Fruit fly (Drosophila melanogaster) whole organism, embryonic: ENCODE data around the gene Dmtn.

Experiments used
- Antp ChIP-seq: fragments of 200-800 bp; sonication (Bioruptor generic); optimal IDR thresholded peaks from 3 replicates; lab custom pipeline; 2016; ENCODE audit warnings: missing biosample characterization, missing genetic modification characterization
- Asciz ChIP-seq: fragments of 200-800 bp; sonication (Bioruptor generic); optimal IDR thresholded peaks from 2 replicates; lab custom pipeline; 2017; ENCODE audit warnings: missing biosample characterization, mild to moderate bottlenecking, missing genetic modification characterization, missing genetic modification reagents
- Blimp-1 ChIP-seq: fragments of 200-800 bp; sonication (Bioruptor generic); optimal IDR thresholded peaks from 3 replicates; lab custom pipeline; 2018; ENCODE audit warnings: missing biosample characterization, missing genetic modification characterization, mild to moderate bottlenecking, moderate library complexity, missing genetic modification reagents
- CG11696 ChIP-seq: fragments of 200-800 bp; sonication (Bioruptor generic); IDR thresholded peaks from 2 replicates; pipeline ENCODE4 v1.3.6; 2022; ENCODE audit warnings: missing biosample characterization, missing genetic modification characterization
- CG1233 ChIP-seq: fragments of 200-800 bp; sonication (Bioruptor generic); optimal IDR thresholded peaks from 4 replicates; lab custom pipeline; 2018; ENCODE audit warnings: missing biosample characterization, mild to moderate bottlenecking, missing genetic modification characterization
- CG12391 ChIP-seq: fragments of 200-800 bp; sonication (Bioruptor generic); optimal IDR thresholded peaks from 3 replicates; lab custom pipeline; 2018; ENCODE audit warnings: missing biosample characterization, mild to moderate bottlenecking, missing genetic modification characterization, moderate library complexity
- CG13296 ChIP-seq: fragments of 200-800 bp; sonication (Bioruptor generic); optimal IDR thresholded peaks from 3 replicates; lab custom pipeline; 2018; ENCODE audit warnings: missing biosample characterization, mild to moderate bottlenecking, missing genetic modification characterization
- CG16863 ChIP-seq: fragments of 200-800 bp; sonication (Bioruptor generic); optimal IDR thresholded peaks from 3 replicates; lab custom pipeline; 2016; ENCODE audit warnings: missing biosample characterization, missing genetic modification characterization
- CG17829 ChIP-seq: fragments of 200-800 bp; optimal IDR thresholded peaks from 2 replicates; lab custom pipeline; 2019; ENCODE audit warnings: missing biosample characterization, mild to moderate bottlenecking, missing genetic modification characterization, moderate library complexity
- CG18619 ChIP-seq: fragments of 200-800 bp; sonication (Bioruptor generic); optimal IDR thresholded peaks from 3 replicates; lab custom pipeline; 2017; ENCODE audit warnings: missing biosample characterization, mild to moderate bottlenecking, missing genetic modification characterization
- CG2199 ChIP-seq: fragments of 200-800 bp; sonication (Bioruptor generic); IDR thresholded peaks from 3 replicates; pipeline ENCODE4 v1.3.6; 2022; ENCODE audit warnings: missing biosample characterization, missing genetic modification characterization
- CG2678 ChIP-seq: fragments of 200-800 bp; sonication (Bioruptor generic); optimal IDR thresholded peaks from 3 replicates; lab custom pipeline; 2019; ENCODE audit warnings: missing biosample characterization, mild to moderate bottlenecking, missing genetic modification characterization, moderate library complexity
- CG3065 ChIP-seq: fragments of 200-800 bp; sonication (Bioruptor generic); optimal IDR thresholded peaks from 2 replicates; lab custom pipeline; 2016; ENCODE audit warnings: missing biosample characterization, missing genetic modification characterization
- CG5180 ChIP-seq: fragments of 200-800 bp; sonication (Bioruptor generic); optimal IDR thresholded peaks from 3 replicates; lab custom pipeline; 2017; ENCODE audit warnings: missing biosample characterization, missing genetic modification characterization, mild to moderate bottlenecking, moderate library complexity, missing genetic modification reagents
- CG7271 ChIP-seq: fragments of 200-800 bp; sonication (Bioruptor generic); optimal IDR thresholded peaks from 2 replicates; lab custom pipeline; 2018; ENCODE audit warnings: missing biosample characterization, mild to moderate bottlenecking, missing genetic modification characterization, moderate library complexity
- CG7745 ChIP-seq: fragments of 200-800 bp; sonication (Bioruptor generic); optimal IDR thresholded peaks from 2 replicates; lab custom pipeline; 2018; ENCODE audit warnings: missing biosample characterization, mild to moderate bottlenecking, missing genetic modification characterization, moderate library complexity
- CG8281 ChIP-seq: fragments of 200-800 bp; sonication (Bioruptor generic); optimal IDR thresholded peaks from 2 replicates; lab custom pipeline; 2018; ENCODE audit warnings: missing biosample characterization, mild to moderate bottlenecking, missing genetic modification characterization, moderate library complexity
- CG8359 ChIP-seq: fragments of 200-800 bp; sonication (Bioruptor generic); optimal IDR thresholded peaks from 2 replicates; lab custom pipeline; 2017; ENCODE audit warnings: missing biosample characterization, mild to moderate bottlenecking, missing genetic modification characterization, borderline replicate concordance
- CG9727 ChIP-seq: fragments of 200-800 bp; sonication (Bioruptor generic); optimal IDR thresholded peaks from 3 replicates; lab custom pipeline; 2017; ENCODE audit warnings: missing biosample characterization, mild to moderate bottlenecking, missing genetic modification characterization
- Chrac-16 ChIP-seq: fragments of 200-800 bp; sonication (Bioruptor generic); optimal IDR thresholded peaks from 3 replicates; lab custom pipeline; 2016; ENCODE audit warnings: missing biosample characterization, missing genetic modification characterization
- D19A ChIP-seq: fragments of 200-800 bp; optimal IDR thresholded peaks from 3 replicates; lab custom pipeline; 2019; ENCODE audit warnings: missing biosample characterization, mild to moderate bottlenecking, missing genetic modification characterization, moderate library complexity
- Doc3 ChIP-seq: fragments of 200-800 bp; sonication (Bioruptor generic); IDR thresholded peaks from 3 replicates; pipeline ENCODE4 v1.3.6; 2022; ENCODE audit warnings: missing biosample characterization, missing genetic modification characterization; ENCODE audit not compliant: partially characterized antibody
- Drgx ChIP-seq: fragments of 200-800 bp; sonication (Bioruptor generic); IDR thresholded peaks from 2 replicates; pipeline ENCODE4 v1.3.6; 2022; ENCODE audit warnings: missing biosample characterization, missing genetic modification characterization
- Eip74EF ChIP-seq, 2 experiments: fragments of 200-800 bp in 1 of 2; fragments of >200 bp in 1 of 2; sonication (Bioruptor generic) in 1 of 2; optimal IDR thresholded peaks; 2 replicates each; lab custom pipeline; 2017 to 2019; ENCODE audit warnings: missing biosample characterization in 2 of 2, missing genetic modification characterization in 2 of 2, mild to moderate bottlenecking in 1 of 2, moderate library complexity in 1 of 2
- Meics ChIP-seq: fragments of 200-800 bp; sonication (Bioruptor generic); optimal IDR thresholded peaks from 2 replicates; lab custom pipeline; 2017; ENCODE audit warnings: missing biosample characterization, mild to moderate bottlenecking, missing genetic modification characterization
- NFAT ChIP-seq: fragments of 200-800 bp; sonication (Bioruptor generic); IDR thresholded peaks from 2 replicates; pipeline ENCODE4 v1.3.6; 2022; ENCODE audit warnings: missing biosample characterization, missing genetic modification characterization
- PHDP ChIP-seq: fragments of 200-800 bp; sonication (Bioruptor generic); optimal IDR thresholded peaks from 3 replicates; lab custom pipeline; 2018; ENCODE audit warnings: missing biosample characterization, mild to moderate bottlenecking, missing genetic modification characterization, moderate library complexity
- Sox100B ChIP-seq: fragments of 200-800 bp; sonication (Bioruptor generic); optimal IDR thresholded peaks from 3 replicates; lab custom pipeline; 2018; ENCODE audit warnings: missing biosample characterization, mild to moderate bottlenecking, missing genetic modification characterization
- Sox102F ChIP-seq: fragments of 200-800 bp; sonication (Bioruptor generic); optimal IDR thresholded peaks from 2 replicates; lab custom pipeline; 2018; ENCODE audit warnings: missing biosample characterization, mild to moderate bottlenecking, missing genetic modification characterization, moderate library complexity
- Xrp1 ChIP-seq: fragments of 200-800 bp; sonication (Bioruptor generic); IDR thresholded peaks from 2 replicates; pipeline ENCODE4 v1.3.6; 2022; ENCODE audit warnings: missing biosample characterization, missing genetic modification characterization
- ato ChIP-seq: fragments of 200-800 bp; sonication (Bioruptor generic); IDR thresholded peaks from 2 replicates; pipeline ENCODE4 v1.3.6; 2022; ENCODE audit warnings: missing biosample characterization, missing genetic modification characterization; ENCODE audit not compliant: partially characterized antibody
- bsh ChIP-seq, 2 experiments: fragments of 200-800 bp; sonication (Bioruptor generic); optimal IDR thresholded peaks; 2 replicates each; lab custom pipeline; 2017 to 2018; ENCODE audit warnings: mild to moderate bottlenecking in 2 of 2, missing biosample characterization in 2 of 2, missing genetic modification characterization in 2 of 2, moderate library complexity in 1 of 2
- ci ChIP-seq: fragments of 200-800 bp; sonication (Bioruptor generic); IDR thresholded peaks from 3 replicates; pipeline ENCODE4 v1.3.6; 2022; ENCODE audit warnings: missing biosample characterization, missing genetic modification characterization
- cwo ChIP-seq: fragments of 200-800 bp; sonication (Bioruptor generic); optimal IDR thresholded peaks from 3 replicates; lab custom pipeline; 2017; ENCODE audit warnings: missing biosample characterization, missing genetic modification characterization, mild to moderate bottlenecking, moderate library complexity, missing genetic modification reagents
- dmrt99B ChIP-seq: fragments of 200-800 bp; sonication (Bioruptor generic); optimal IDR thresholded peaks from 2 replicates; lab custom pipeline; 2018; ENCODE audit warnings: missing biosample characterization, mild to moderate bottlenecking, missing genetic modification characterization, moderate library complexity
- dysf ChIP-seq: fragments of 200-800 bp; sonication (Bioruptor generic); IDR thresholded peaks from 3 replicates; pipeline ENCODE4 v1.3.6; 2022; ENCODE audit warnings: missing biosample characterization, missing genetic modification characterization
- maf-S ChIP-seq: fragments of 200-800 bp; sonication (Bioruptor generic); optimal IDR thresholded peaks from 2 replicates; lab custom pipeline; 2016; ENCODE audit warnings: missing biosample characterization, missing genetic modification characterization
- nerfin-1 ChIP-seq: fragments of 200-800 bp; sonication (Bioruptor generic); optimal IDR thresholded peaks from 3 replicates; lab custom pipeline; 2019; ENCODE audit warnings: missing biosample characterization, mild to moderate bottlenecking, missing genetic modification characterization, moderate library complexity
- pb ChIP-seq: fragments of 200-800 bp; sonication (Bioruptor generic); optimal IDR thresholded peaks from 3 replicates; lab custom pipeline; 2016; ENCODE audit warnings: missing biosample characterization, missing genetic modification characterization
- phol ChIP-seq: fragments of 200-800 bp; sonication (Bioruptor generic); optimal IDR thresholded peaks from 3 replicates; lab custom pipeline; 2018; ENCODE audit warnings: missing biosample characterization, mild to moderate bottlenecking, missing genetic modification characterization, moderate library complexity
- pzg ChIP-seq: fragments of 200-800 bp; sonication (Bioruptor generic); optimal IDR thresholded peaks from 3 replicates; lab custom pipeline; 2018; ENCODE audit warnings: missing biosample characterization, mild to moderate bottlenecking, missing genetic modification characterization, moderate library complexity
- run ChIP-seq: fragments of 200-800 bp; sonication (Bioruptor generic); optimal IDR thresholded peaks from 3 replicates; lab custom pipeline; 2018; ENCODE audit warnings: missing biosample characterization, mild to moderate bottlenecking, missing genetic modification characterization
- sd ChIP-seq: fragments of 200-800 bp; sonication (Bioruptor generic); optimal IDR thresholded peaks from 3 replicates; lab custom pipeline; 2018; ENCODE audit warnings: missing biosample characterization, mild to moderate bottlenecking, missing genetic modification characterization, moderate library complexity
- slp2 ChIP-seq: fragments of 200-800 bp; sonication (Bioruptor generic); optimal IDR thresholded peaks from 2 replicates; lab custom pipeline; 2016; ENCODE audit warnings: missing biosample characterization, missing genetic modification characterization
- unpg ChIP-seq: fragments of 200-800 bp; sonication (Bioruptor generic); optimal IDR thresholded peaks from 3 replicates; lab custom pipeline; 2018; ENCODE audit warnings: missing biosample characterization, mild to moderate bottlenecking, missing genetic modification characterization, moderate library complexity
- wdn ChIP-seq: fragments of 200-800 bp; sonication (Bioruptor generic); IDR thresholded peaks from 2 replicates; pipeline ENCODE4 v1.3.6; 2022; ENCODE audit warnings: missing biosample characterization, missing genetic modification characterization
- wor ChIP-seq: fragments of 200-800 bp; sonication (Bioruptor generic); IDR thresholded peaks from 2 replicates; pipeline ENCODE4 v1.3.6; 2022; ENCODE audit warnings: missing biosample characterization, missing genetic modification characterization
- zfh1 ChIP-seq: fragments of 200-800 bp; sonication (Bioruptor generic); IDR thresholded peaks from 3 replicates; pipeline ENCODE4 v1.3.6; 2022; ENCODE audit warnings: missing biosample characterization, missing genetic modification characterization

Dmtn gene

DNA sequence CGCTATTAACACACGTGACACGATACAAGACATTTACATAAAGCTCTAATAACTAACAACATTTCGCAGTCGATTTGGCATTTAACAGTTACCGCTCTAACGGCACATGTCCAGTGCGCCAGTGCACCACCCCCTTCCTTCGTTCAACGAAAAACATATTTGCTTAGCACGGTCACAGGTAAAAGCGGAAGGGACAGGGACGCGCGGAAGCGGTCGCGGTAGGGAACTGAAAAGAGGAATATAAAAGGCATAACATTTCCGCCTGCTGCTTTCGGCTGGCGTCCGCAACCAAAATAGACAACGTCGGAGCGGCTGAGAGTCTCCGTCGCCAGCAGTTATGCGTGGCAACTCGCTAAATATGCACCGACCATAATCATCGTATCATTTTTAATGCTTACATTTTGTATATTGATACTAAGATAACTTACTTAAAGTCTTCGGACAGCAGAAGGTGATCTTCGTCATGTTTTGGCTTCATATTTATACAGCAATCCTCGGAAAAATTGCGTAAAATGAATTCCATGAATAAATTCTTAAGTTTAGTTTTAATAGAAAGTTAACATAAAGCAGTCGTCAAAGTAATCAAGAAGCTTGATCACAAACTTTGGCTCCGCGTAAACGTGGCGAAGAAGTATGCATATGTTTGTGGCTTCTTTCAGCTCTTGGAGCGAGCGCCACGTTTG, 53.9 kb downstream of the Dmtn start (continued):
- peak; percentile 33 for TF ChIP-seq D19A
- TF ChIP-seq pb = no peak
- TF ChIP-seq Sox102F (GFP tag; lab: Kevin White, UChicago) = peak; percentile 41
- peak; percentile 5 for TF ChIP-seq CG5180 (GFP tag; lab: Kevin White, UChicago)
- TF ChIP-seq ato (GFP tag; lab: Robert Waterston, UW) = no peak
- TF ChIP-seq cwo (GFP tag; lab: Kevin White, UChicago) = peak; percentile 49
- TF ChIP-seq Antp (GFP tag; lab: Kevin White, UChicago) = no peak
- TF ChIP-seq NFAT = no peak
- peak; percentile 13 for TF ChIP-seq sd (tag; lab: Kevin White, UChicago)
- no peak for TF ChIP-seq CG18619 (GFP tag; lab: Kevin White, UChicago)
- peak; percentile 36 for TF ChIP-seq CG17829 (tag; lab: Kevin White, UChicago)
- TF ChIP-seq wor (GFP tag; lab: Robert Waterston, UW) = no peak
- TF ChIP-seq maf-S (GFP tag; lab: Kevin White, UChicago) = no peak
- peak; percentile 12; the same call in 1 of the 3 replicates for TF ChIP-seq ci
- peak; percentile 20 for TF ChIP-seq nerfin-1 (tag; lab: Kevin White, UChicago)
- TF ChIP-seq Doc3 (GFP tag; lab: Robert Waterston, UW) = no peak
- TF ChIP-seq CG2678 (tag; lab: Kevin White, UChicago) = peak; percentile 44
- TF ChIP-seq dmrt99B (tag; lab: Kevin White, UChicago) = peak; percentile 60
- TF ChIP-seq phol = peak; percentile 45
- TF ChIP-seq CG11696 (GFP tag; lab: Robert Waterston, UW) = no peak
- TF ChIP-seq bsh (GFP tag; optimal IDR thresholded peaks at IDR 0.05; lab: Kevin White, UChicago) = peak; percentile 36 to 48
- no peak for TF ChIP-seq Chrac-16 (GFP tag; lab: Kevin White, UChicago)
- TF ChIP-seq Drgx (GFP tag; lab: Robert Waterston, UW) = peak; percentile 55; the same call in 1 of the 2 replicates
- peak; percentile 13 for TF ChIP-seq slp2 (GFP tag; lab: Kevin White, UChicago)
- TF ChIP-seq Blimp-1 (GFP tag; lab: Kevin White, UChicago) = peak; percentile 46
- TF ChIP-seq run = peak; percentile 24
- TF ChIP-seq Meics (GFP tag; lab: Kevin White, UChicago) = peak; percentile 41
- no peak for TF ChIP-seq zfh1 (GFP tag; lab: Robert Waterston, UW)
- peak; percentile 9 for TF ChIP-seq CG1233 (GFP tag; lab: Kevin White, UChicago)
- peak; percentile 27 for TF ChIP-seq CG12391
- TF ChIP-seq unpg (GFP tag; lab: Kevin White, UChicago) = peak; percentile 32
- peak in 1 of 2 experiments; percentile 53 for TF ChIP-seq Eip74EF (GFP tag; optimal IDR thresholded peaks at IDR 0.05; lab: Kevin White, UChicago)
- peak; percentile 62 for TF ChIP-seq Sox100B (GFP tag; lab: Kevin White, UChicago)
- TF ChIP-seq CG16863 (GFP tag; lab: Kevin White, UChicago) = no peak
- TF ChIP-seq CG7745 = no peak
- peak; percentile 21 for TF ChIP-seq PHDP (tag; lab: Kevin White, UChicago)
- TF ChIP-seq CG2199 = peak; percentile 15; the same call in 1 of the 3 replicates
- peak; percentile 24 for TF ChIP-seq Asciz (GFP tag; lab: Kevin White, UChicago)
- no peak for TF ChIP-seq CG8359 (GFP tag; lab: Kevin White, UChicago)
- no peak for TF ChIP-seq CG3065 (GFP tag; lab: Kevin White, UChicago)
- TF ChIP-seq wdn (GFP tag; lab: Robert Waterston, UW) = no peak
- no peak for TF ChIP-seq Xrp1 (GFP tag; lab: Robert Waterston, UW)
- TF ChIP-seq CG13296 = peak; percentile 41
- TF ChIP-seq CG9727 (GFP tag; lab: Kevin White, UChicago) = peak; percentile 2
- no peak for TF ChIP-seq CG8281 (tag; lab: Kevin White, UChicago)
- peak; percentile 47; the same call in 1 of the 3 replicates for TF ChIP-seq dysf (GFP tag; lab: Robert Waterston, UW)
- no peak for TF ChIP-seq pzg (GFP tag; lab: Kevin White, UChicago)
- TF ChIP-seq CG7271 = no peak
